Worm (Caenorhabditis elegans): ENCODE data around the gene B0524.6.

Gene B0524.6

ce11 chrIII:1926456-1926855 is 21.0 kb upstream of the B0524.6 start (continued):
- TF ChIP-seq ceh-82 (tag; optimal IDR thresholded peaks at IDR 0.05) (peak; percentile 85 to 91 (median 87)), tbx-2 (tag; optimal IDR thresholded peaks at IDR 0.05) (peak; percentile 98), nhr-12 (tag; optimal IDR thresholded peaks at IDR 0.05) (peak; percentile 26), nhr-71 (tag; optimal IDR thresholded peaks at IDR 0.05) (peak; percentile 99), dsc-1 (tag; optimal IDR thresholded peaks at IDR 0.05) (peak; percentile 83), efl-3 (GFP tag; optimal IDR thresholded peaks at IDR 0.05) (peak; percentile 56), ces-1 (GFP tag; optimal IDR thresholded peaks at IDR 0.05) (no peak), lin-14 (GFP tag; optimal IDR thresholded peaks at IDR 0.05) (peak; percentile 99), swsn-7 (tag; optimal IDR thresholded peaks at IDR 0.05) (peak; percentile 96), dpl-1 (GFP tag; optimal IDR thresholded peaks at IDR 0.05) (peak; percentile 55 to 57 (median 55)), nhr-47 (tag; optimal IDR thresholded peaks at IDR 0.05) (peak; percentile 98), egl-13 (tag; optimal IDR thresholded peaks at IDR 0.05) (peak; percentile 87), zag-1 (tag; optimal IDR thresholded peaks at IDR 0.05) (peak; percentile 25), pax-3 (tag; optimal IDR thresholded peaks at IDR 0.05) (peak; percentile 85), unc-62 (GFP tag; optimal IDR thresholded peaks at IDR 0.05) (peak; percentile 65), jun-1 (tag; optimal IDR thresholded peaks at IDR 0.05) (peak; percentile 97), unc-98 (GFP tag; IDR thresholded peaks at IDR 0.05) (peak; percentile 54; the same call in 1 of the 2 replicates), tlp-1 (tag; optimal IDR thresholded peaks at IDR 0.05) (no peak), C16A3.4 (tag; optimal IDR thresholded peaks at IDR 0.05) (no peak), blmp-1 (tag; optimal IDR thresholded peaks at IDR 0.05) (peak; percentile 96), sox-4 (tag; optimal IDR thresholded peaks at IDR 0.05) (peak; percentile 82), ceh-63 (GFP tag; optimal IDR thresholded peaks at IDR 0.05) (no peak), nhr-90 (tag; optimal IDR thresholded peaks at IDR 0.05; ENCODE audit: poor library complexity) (peak; percentile 96), nhr-85 (tag) (peak; percentile 100), nhr-11 (tag; optimal IDR thresholded peaks at IDR 0.05) (peak; percentile 83), mdl-1 (tag; optimal IDR thresholded peaks at IDR 0.05) (peak in 1 of 2 experiments; percentile 95), vab-15 (tag; optimal IDR thresholded peaks at IDR 0.05) (no peak), ceh-90 (tag; optimal IDR thresholded peaks at IDR 0.05) (no peak), nhr-28 (tag; optimal IDR thresholded peaks at IDR 0.05) (no peak), lin-35 (GFP tag; optimal IDR thresholded peaks at IDR 0.05) (peak; percentile 70 to 85), Y116A8C.19 (tag; optimal IDR thresholded peaks at IDR 0.05; ENCODE audit: borderline replicate concordance) (no peak)

- TF ChIP-seq egl-27 (tag; optimal IDR thresholded peaks at IDR 0.05) (no peak), nhr-90 (tag; optimal IDR thresholded peaks at IDR 0.05; ENCODE audit: poor library complexity) (no peak), nhr-85 (tag) (no peak), fkh-4 (tag; optimal IDR thresholded peaks at IDR 0.05; ENCODE audit: borderline replicate concordance) (no peak), lin-14 (GFP tag; optimal IDR thresholded peaks at IDR 0.05) (no peak), pax-3 (tag; optimal IDR thresholded peaks at IDR 0.05) (no peak), rnt-1 (tag; optimal IDR thresholded peaks at IDR 0.05) (no peak), ceh-63 (GFP tag; optimal IDR thresholded peaks at IDR 0.05) (no peak), swsn-7 (tag; optimal IDR thresholded peaks at IDR 0.05) (no peak)
Observed at ce11 chrIII:1925786-1926185, 20.3 kb upstream of the B0524.6 start.

DNA sequence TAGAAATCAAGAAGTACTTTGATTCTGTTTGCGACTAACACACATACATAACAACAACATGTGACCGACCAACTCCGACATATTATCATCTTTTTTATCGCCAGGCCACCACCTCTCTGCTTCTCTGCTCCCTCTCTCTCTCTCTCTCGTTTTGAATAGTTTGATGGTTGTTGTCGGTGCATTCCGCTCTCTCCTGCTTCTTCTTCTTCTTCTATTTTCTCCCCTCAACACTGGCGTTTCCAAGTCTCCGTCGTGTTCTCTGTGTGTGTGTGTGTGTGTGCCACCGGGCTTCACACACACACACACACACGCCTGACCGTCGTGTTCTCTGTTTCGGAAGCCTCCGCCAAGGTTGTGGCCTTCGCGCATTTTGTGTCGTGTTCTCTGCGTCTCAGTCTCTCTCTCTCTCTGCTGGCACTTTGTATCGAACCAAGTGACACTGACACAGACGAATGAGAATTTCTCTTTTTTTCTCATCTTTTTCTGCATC is 19.7 kb upstream of the B0524.6 start:
- TF ChIP-seq alr-1 (tag; optimal IDR thresholded peaks at IDR 0.05; ENCODE audit: borderline replicate concordance) = no peak
- TF ChIP-seq snu-23 (GFP tag; optimal IDR thresholded peaks at IDR 0.05) = peak; percentile 98
- TF ChIP-seq unc-98 (GFP tag; IDR thresholded peaks at IDR 0.05) = peak; percentile 22; the same call in 1 of the 2 replicates
- no peak for TF ChIP-seq ets-5 (GFP tag; IDR thresholded peaks at IDR 0.05)
- TF ChIP-seq hlh-17 (GFP tag; optimal IDR thresholded peaks at IDR 0.05; ENCODE audit: borderline replicate concordance) = no peak
- peak; percentile 96 for TF ChIP-seq blmp-1 (tag; optimal IDR thresholded peaks at IDR 0.05)
- peak; percentile 89 for TF ChIP-seq aha-1 (tag; optimal IDR thresholded peaks at IDR 0.05)
- peak; percentile 91 for TF ChIP-seq ceh-88 (GFP tag; IDR thresholded peaks at IDR 0.05)
- TF ChIP-seq mep-1 (tag; optimal IDR thresholded peaks at IDR 0.05) = peak; percentile 82
- TF ChIP-seq lin-15B (tag; optimal IDR thresholded peaks at IDR 0.05) = peak; percentile 40
- TF ChIP-seq ceh-82 (tag; optimal IDR thresholded peaks at IDR 0.05) = peak; percentile 87 to 91 (median 91)
- TF ChIP-seq nhr-20 (tag; optimal IDR thresholded peaks at IDR 0.05) = peak; percentile 100
- TF ChIP-seq hlh-4 (tag; optimal IDR thresholded peaks at IDR 0.05) = peak; percentile 1
- TF ChIP-seq jun-1 (tag; optimal IDR thresholded peaks at IDR 0.05) = peak; percentile 97
- peak; percentile 47 for TF ChIP-seq C34B4.2 (tag; optimal IDR thresholded peaks at IDR 0.05)
- peak; percentile 85 for TF ChIP-seq aly-2 (tag; optimal IDR thresholded peaks at IDR 0.05)
- TF ChIP-seq pax-3 (tag; optimal IDR thresholded peaks at IDR 0.05) = peak; percentile 94
- peak; percentile 86 for TF ChIP-seq skn-1 (tag; optimal IDR thresholded peaks at IDR 0.05)
- TF ChIP-seq unc-62 (GFP tag; optimal IDR thresholded peaks at IDR 0.05) = peak; percentile 81
- peak; percentile 94 for TF ChIP-seq xbp-1 (tag; optimal IDR thresholded peaks at IDR 0.05)
- TF ChIP-seq snpc-4 (tag; optimal IDR thresholded peaks at IDR 0.05) = peak; percentile 78
- TF ChIP-seq dpl-1 (GFP tag; optimal IDR thresholded peaks at IDR 0.05) = peak; percentile 64 to 71 (median 70)

Data from whole organism, L1 larva.